Fruit fly (Drosophila melanogaster) whole organism, pupa: Measurements from ENCODE around the gene DAAM.

Experiments
- CG12605 ChIP-seq: fragments of 200-800 bp; sonication (Bioruptor generic); IDR thresholded peaks from 2 replicates; pipeline ENCODE4 v1.3.6; 2022; ENCODE audit warnings: missing biosample characterization, missing genetic modification characterization
- CG13204 ChIP-seq: fragments of 200-800 bp; sonication (Bioruptor generic); optimal IDR thresholded peaks from 2 replicates; lab custom pipeline; 2018; ENCODE audit warnings: missing biosample characterization, mild to moderate bottlenecking, missing genetic modification characterization, moderate library complexity
- CG15710 ChIP-seq: fragments of 200-800 bp; sonication (Bioruptor generic); optimal IDR thresholded peaks from 2 replicates; lab custom pipeline; 2018; ENCODE audit warnings: missing biosample characterization, mild to moderate bottlenecking, missing genetic modification characterization, moderate library complexity
- CG17806 ChIP-seq: fragments of 200-800 bp; sonication (Bioruptor generic); optimal IDR thresholded peaks from 2 replicates; lab custom pipeline; 2018; ENCODE audit warnings: missing biosample characterization, mild to moderate bottlenecking, missing genetic modification characterization, moderate library complexity
- CG34367 ChIP-seq: fragments of 200-800 bp; sonication (Bioruptor generic); optimal IDR thresholded peaks from 2 replicates; lab custom pipeline; 2018; ENCODE audit warnings: missing biosample characterization, mild to moderate bottlenecking, missing genetic modification characterization
- CG4496 ChIP-seq: fragments of 200-800 bp; sonication (Bioruptor generic); IDR thresholded peaks from 3 replicates; pipeline ENCODE4 v1.3.6; 2022; ENCODE audit warnings: missing biosample characterization, missing genetic modification characterization
- CG8159 ChIP-seq: fragments of 200-800 bp; sonication (Bioruptor generic); optimal IDR thresholded peaks from 3 replicates; lab custom pipeline; 2018; ENCODE audit warnings: missing biosample characterization, mild to moderate bottlenecking, missing genetic modification characterization, moderate library complexity
- CG8301 ChIP-seq: fragments of 200-800 bp; sonication (Bioruptor generic); optimal IDR thresholded peaks from 2 replicates; lab custom pipeline; 2018; ENCODE audit warnings: missing biosample characterization, mild to moderate bottlenecking, missing genetic modification characterization
- CG9948 ChIP-seq: fragments of 200-800 bp; sonication (Bioruptor generic); optimal IDR thresholded peaks from 2 replicates; lab custom pipeline; 2018; ENCODE audit warnings: missing biosample characterization, mild to moderate bottlenecking, missing genetic modification characterization, moderate library complexity
- D1 ChIP-seq: fragments of 200-800 bp; sonication (Bioruptor generic); optimal IDR thresholded peaks from 2 replicates; lab custom pipeline; 2018; ENCODE audit warnings: missing biosample characterization, mild to moderate bottlenecking, missing genetic modification characterization, moderate library complexity
- Ets98B ChIP-seq: fragments of 200-800 bp; sonication (Bioruptor generic); IDR thresholded peaks from 2 replicates; pipeline ENCODE4 v1.3.6; 2022; ENCODE audit warnings: missing biosample characterization, missing genetic modification characterization
- Pif1A ChIP-seq: fragments of 200-800 bp; sonication (Bioruptor generic); optimal IDR thresholded peaks from 3 replicates; lab custom pipeline; 2016; ENCODE audit warnings: missing biosample characterization, missing genetic modification characterization
- Pif1B ChIP-seq: fragments of 200-800 bp; sonication (Bioruptor generic); optimal IDR thresholded peaks from 3 replicates; lab custom pipeline; 2016; ENCODE audit warnings: missing biosample characterization, missing genetic modification characterization
- Snoo ChIP-seq: fragments of 200-800 bp; sonication (Bioruptor generic); optimal IDR thresholded peaks from 3 replicates; lab custom pipeline; 2017; ENCODE audit warnings: missing biosample characterization, mild to moderate bottlenecking, missing genetic modification characterization, inconsistent platforms

dm6 chrX:1249612-1250011 lies 72.5 kb downstream of the DAAM start:
- TF ChIP-seq CG8159 (tag; lab: Kevin White, UChicago) (no peak), Pif1B (GFP tag; lab: Kevin White, UChicago) (no peak), CG17806 (tag; lab: Kevin White, UChicago) (no peak), CG34367 (tag; lab: Kevin White, UChicago) (no peak), Pif1A (GFP tag; lab: Kevin White, UChicago) (no peak), CG4496 (no peak), CG13204 (no peak), Snoo (tag; lab: Kevin White, UChicago) (no peak), D1 (tag; lab: Kevin White, UChicago) (no peak), Ets98B (GFP tag; lab: Robert Waterston, UW) (no peak), CG8301 (no peak), CG12605 (no peak), CG9948 (tag; lab: Kevin White, UChicago) (no peak), CG15710 (tag; lab: Kevin White, UChicago) (no peak)
